Fruit fly (Drosophila melanogaster): ENCODE results near the gene RpL9.
A peak's percentile ranks its signal among the peaks of the same experiment; 100 is the strongest.

Gene RpL9

DNA sequence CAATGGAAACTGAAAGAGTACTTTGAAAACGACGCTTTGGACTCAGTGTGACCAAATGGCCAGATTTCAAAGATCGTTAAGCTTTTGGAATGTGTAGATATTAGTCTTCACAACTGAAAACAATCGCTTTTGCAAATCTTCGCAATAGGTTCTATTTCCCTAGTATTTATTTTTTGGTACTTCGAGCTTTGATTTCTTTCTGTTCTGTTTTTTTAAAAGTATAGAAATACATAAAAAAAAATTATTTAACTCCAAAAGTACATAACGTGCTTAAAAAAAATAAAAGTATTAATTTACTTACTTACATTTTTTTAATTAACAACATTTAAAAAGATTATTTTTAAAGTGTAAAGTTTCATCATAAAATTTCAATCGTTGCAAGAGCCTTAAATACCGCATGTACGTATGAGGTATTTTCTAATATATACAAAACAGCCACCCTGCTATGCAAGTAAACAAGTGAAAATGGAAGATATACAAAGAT is 16.6 kb downstream of the RpL9 start, which contains the start of the genes piwi and CG12253:
Gene piwi, minus strand, starts transcription at position 51 of the 484 bp plus-strand sequence.
Gene CG12253, plus strand, starts transcription at position 437 of the 484 bp plus-strand sequence.
- no peak for TF ChIP-seq rn (GFP tag; IDR thresholded peaks at IDR 0.05)
- no peak for TF ChIP-seq D1 (tag; optimal IDR thresholded peaks at IDR 0.05)
- no peak for TF ChIP-seq CG8301 (tag; optimal IDR thresholded peaks at IDR 0.05)
- TF ChIP-seq CG4496 (GFP tag; IDR thresholded peaks at IDR 0.05), result no peak
- TF ChIP-seq Pif1A (GFP tag; optimal IDR thresholded peaks at IDR 0.05), result no peak
- TF ChIP-seq CG8159 (tag; optimal IDR thresholded peaks at IDR 0.05), result no peak
- no peak for TF ChIP-seq CG13204 (GFP tag; optimal IDR thresholded peaks at IDR 0.05)
- peak; percentile 70 for TF ChIP-seq CG34367 (tag; optimal IDR thresholded peaks at IDR 0.05)
- TF ChIP-seq CG9948 (tag; optimal IDR thresholded peaks at IDR 0.05), result peak; percentile 74
- no peak for TF ChIP-seq Ets98B (GFP tag; IDR thresholded peaks at IDR 0.05)
- TF ChIP-seq CG15710 (tag; optimal IDR thresholded peaks at IDR 0.05), result peak; percentile 85
- TF ChIP-seq Snoo (tag; optimal IDR thresholded peaks at IDR 0.05), result peak; percentile 55
- TF ChIP-seq CG12605 (GFP tag; IDR thresholded peaks at IDR 0.05), result no peak
- no peak for TF ChIP-seq fd96Ca (GFP tag; IDR thresholded peaks at IDR 0.05)
- no peak for TF ChIP-seq gl (tag; optimal IDR thresholded peaks at IDR 0.05)
- TF ChIP-seq CG14655 (GFP tag; optimal IDR thresholded peaks at IDR 0.05), result no peak
- no peak for TF ChIP-seq EcR (GFP tag; optimal IDR thresholded peaks at IDR 0.05)
- no peak for TF ChIP-seq CG17806 (tag; optimal IDR thresholded peaks at IDR 0.05)
- no peak for TF ChIP-seq CG32121 (GFP tag; IDR thresholded peaks at IDR 0.05)
- no peak for TF ChIP-seq Pif1B (GFP tag; optimal IDR thresholded peaks at IDR 0.05)
- TF ChIP-seq CG10348 (GFP tag; IDR thresholded peaks at IDR 0.05), result no peak; the same call in 1 of the 2 replicates

DNA sequence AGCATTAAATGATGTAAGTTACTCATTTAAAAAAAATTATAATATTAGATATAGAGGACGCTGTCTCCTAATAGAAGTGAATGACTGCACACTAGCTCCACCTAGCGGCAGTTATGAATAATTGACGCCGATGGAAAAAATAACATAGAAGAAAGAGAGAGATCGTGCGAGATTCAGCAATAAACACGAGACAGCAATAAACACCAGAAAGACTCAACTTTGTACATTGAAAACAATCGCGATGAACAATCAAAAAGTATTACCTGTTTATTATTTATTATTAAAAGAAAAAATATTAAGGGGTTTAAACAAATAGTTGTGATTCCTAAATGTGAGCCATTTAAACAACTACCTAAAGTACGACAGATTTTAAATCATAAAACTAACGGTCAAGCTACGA is 17.9 kb downstream of the RpL9 start:
- TF ChIP-seq CG32121 (GFP tag; IDR thresholded peaks at IDR 0.05), result peak; percentile 46
- TF ChIP-seq Ets98B (GFP tag; IDR thresholded peaks at IDR 0.05), result peak; percentile 70
- peak; percentile 6 for TF ChIP-seq CG17806 (tag; optimal IDR thresholded peaks at IDR 0.05)
- no peak for TF ChIP-seq CG10348 (GFP tag; IDR thresholded peaks at IDR 0.05)
- peak; percentile 52; the same call in 2 of the 3 replicates for TF ChIP-seq CG4496 (GFP tag; IDR thresholded peaks at IDR 0.05)

DNA sequence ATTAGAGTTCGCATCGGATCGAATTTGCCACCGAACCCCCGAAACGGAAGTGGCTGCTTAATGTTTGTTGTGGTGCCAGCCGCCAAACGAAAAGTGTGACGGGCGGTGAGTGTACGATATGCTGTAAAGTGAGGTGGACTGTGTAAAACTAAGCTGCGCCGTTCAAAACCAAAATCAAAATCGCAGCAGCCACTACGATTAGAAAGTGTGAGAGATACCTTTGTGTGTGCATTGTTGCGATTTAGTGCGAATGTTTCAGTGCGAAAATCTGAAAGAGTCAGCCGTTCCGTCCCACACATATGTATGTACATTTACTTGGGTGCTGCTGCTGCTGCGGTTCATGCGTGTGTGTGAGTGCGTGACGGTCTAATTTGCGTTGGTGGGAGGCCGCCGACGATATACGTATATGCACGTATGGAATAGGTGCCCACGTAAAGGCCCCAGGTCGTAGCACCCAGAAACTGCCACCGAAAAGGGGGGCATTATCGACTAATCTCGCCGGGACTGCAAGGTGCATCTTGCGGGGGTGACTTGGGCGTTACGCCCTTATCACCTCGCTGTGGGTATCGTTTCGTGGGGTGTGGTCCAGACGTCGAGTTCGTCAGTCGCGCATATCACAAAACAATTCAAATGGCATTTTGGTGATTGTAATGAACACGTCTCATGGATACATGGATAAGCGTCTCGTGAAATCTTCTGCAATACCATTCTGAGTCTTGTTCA is 27.0 kb downstream of the RpL9 start:
- TF ChIP-seq EcR (GFP tag; optimal IDR thresholded peaks at IDR 0.05), result peak; percentile 55
- no peak for TF ChIP-seq CG14655 (GFP tag; optimal IDR thresholded peaks at IDR 0.05)

DNA sequence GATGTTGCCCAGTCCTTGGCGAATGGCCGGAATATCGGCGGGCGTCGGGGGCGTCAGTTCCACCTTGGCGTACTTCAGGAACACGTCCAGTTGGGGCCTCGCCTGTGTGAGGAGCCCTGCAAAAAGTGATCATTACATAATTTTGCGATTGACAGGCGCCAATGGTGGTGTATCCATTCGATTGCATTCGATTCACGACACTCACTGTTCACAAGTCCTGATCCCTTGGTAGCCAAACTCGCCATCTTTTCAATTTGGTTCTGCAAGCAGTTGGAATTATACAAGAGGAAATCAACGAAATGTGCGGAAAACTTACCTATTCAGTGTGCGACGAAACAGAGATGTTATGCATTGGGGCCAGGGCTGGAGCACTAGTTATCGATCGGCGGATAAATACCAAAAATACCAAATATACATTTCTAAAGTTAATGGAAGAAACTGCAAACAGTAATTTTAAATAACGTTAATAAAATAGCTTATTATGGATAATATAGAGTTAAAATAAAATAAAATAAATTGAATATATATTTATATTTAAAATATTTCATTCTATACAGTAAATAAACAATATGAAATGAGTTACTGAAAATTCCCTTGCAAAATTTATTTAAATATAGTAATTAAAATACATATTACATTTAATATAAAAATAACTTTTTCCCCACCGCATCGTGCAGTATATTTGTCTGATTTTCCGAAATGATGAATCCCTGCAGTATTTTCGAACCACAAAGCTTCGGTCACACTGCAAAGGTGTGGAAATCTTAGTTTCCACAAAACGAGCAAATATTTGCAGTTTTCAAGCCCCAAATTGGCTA is 27.7 kb downstream of the RpL9 start, which contains the start of the genes ATPsynG and SCAR:
Gene ATPsynG, minus strand, starts transcription at position 354 of the 818 bp plus-strand sequence.
Gene SCAR, plus strand, starts transcription at position 727 of the 818 bp plus-strand sequence.
- no peak for TF ChIP-seq fd96Ca (GFP tag; IDR thresholded peaks at IDR 0.05)
- TF ChIP-seq EcR (GFP tag; optimal IDR thresholded peaks at IDR 0.05), result no peak
- TF ChIP-seq CG9948 (tag; optimal IDR thresholded peaks at IDR 0.05), result no peak
- no peak for TF ChIP-seq CG15710 (tag; optimal IDR thresholded peaks at IDR 0.05)
- no peak for TF ChIP-seq CG8159 (tag; optimal IDR thresholded peaks at IDR 0.05)
- no peak for TF ChIP-seq gl (tag; optimal IDR thresholded peaks at IDR 0.05)
- TF ChIP-seq CG14655 (GFP tag; optimal IDR thresholded peaks at IDR 0.05), result no peak
- no peak for TF ChIP-seq CG12605 (GFP tag; IDR thresholded peaks at IDR 0.05)
- no peak for TF ChIP-seq CG8301 (tag; optimal IDR thresholded peaks at IDR 0.05)
- no peak for TF ChIP-seq Pif1A (GFP tag; optimal IDR thresholded peaks at IDR 0.05)

DNA sequence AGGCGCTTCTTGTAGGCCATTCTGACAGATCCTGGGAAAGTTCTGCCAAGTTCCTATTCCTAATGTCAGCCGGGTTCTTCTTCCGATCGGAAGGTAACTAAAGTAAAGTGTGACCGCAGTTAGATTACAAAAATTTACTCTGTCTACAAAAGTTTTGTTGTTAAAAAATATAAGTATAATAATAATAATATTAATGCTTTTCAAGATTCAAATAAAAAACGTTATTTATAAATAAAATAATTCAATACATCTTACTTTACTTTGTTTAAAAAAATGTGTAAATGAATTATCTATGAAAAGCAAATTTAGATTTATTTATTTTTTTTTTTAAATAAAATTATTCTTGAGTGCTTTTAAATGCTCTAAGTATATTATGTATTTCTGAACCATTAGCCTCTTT is 28.8 kb downstream of the RpL9 start, which contains the start of gene abo:
Gene abo, minus strand, starts transcription at position 101 of the 400 bp plus-strand sequence.
- TF ChIP-seq CG17806 (tag; optimal IDR thresholded peaks at IDR 0.05) (no peak), EcR (GFP tag; optimal IDR thresholded peaks at IDR 0.05) (no peak), Pif1B (GFP tag; optimal IDR thresholded peaks at IDR 0.05) (no peak), Pif1A (GFP tag; optimal IDR thresholded peaks at IDR 0.05) (no peak)

DNA sequence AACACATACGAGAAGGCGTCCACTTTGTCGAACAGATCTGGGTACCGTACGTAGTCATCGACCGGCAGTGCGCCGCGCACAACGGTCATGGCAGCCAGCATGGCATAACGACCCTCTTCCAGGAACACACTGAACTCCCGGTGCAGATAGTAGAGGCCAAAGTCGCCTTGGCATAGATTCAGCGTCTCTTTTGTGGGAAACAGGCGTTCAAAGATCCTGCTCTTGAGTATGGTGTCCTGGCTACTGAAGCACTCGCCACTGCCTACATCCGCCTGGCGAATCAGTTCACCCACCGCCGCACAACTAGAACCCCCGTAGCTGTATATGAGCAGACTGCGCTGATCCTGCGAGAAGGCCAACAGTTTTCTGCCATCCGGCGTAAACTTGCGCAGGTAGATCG is 29.4 kb downstream of the RpL9 start:
- no peak for TF ChIP-seq D1 (tag; optimal IDR thresholded peaks at IDR 0.05)
- TF ChIP-seq CG34367 (tag; optimal IDR thresholded peaks at IDR 0.05), result no peak
- no peak for TF ChIP-seq CG13204 (GFP tag; optimal IDR thresholded peaks at IDR 0.05)
- TF ChIP-seq CG12605 (GFP tag; IDR thresholded peaks at IDR 0.05), result no peak
- no peak for TF ChIP-seq CG14655 (GFP tag; optimal IDR thresholded peaks at IDR 0.05)
- TF ChIP-seq CG8301 (tag; optimal IDR thresholded peaks at IDR 0.05), result no peak
- TF ChIP-seq CG4496 (GFP tag; IDR thresholded peaks at IDR 0.05), result no peak
- no peak for TF ChIP-seq rn (GFP tag; IDR thresholded peaks at IDR 0.05)
- no peak for TF ChIP-seq Snoo (tag; optimal IDR thresholded peaks at IDR 0.05)
- TF ChIP-seq CG15710 (tag; optimal IDR thresholded peaks at IDR 0.05), result no peak
- no peak for TF ChIP-seq CG32121 (GFP tag; IDR thresholded peaks at IDR 0.05)
- TF ChIP-seq Pif1A (GFP tag; optimal IDR thresholded peaks at IDR 0.05), result no peak
- no peak for TF ChIP-seq CG9948 (tag; optimal IDR thresholded peaks at IDR 0.05)
